Worm (Caenorhabditis elegans) whole organism, mixed stage, embryonic: ENCODE data around the gene rpi-2.

Experiments
- M03D4.4 ChIP-seq: sonication (generic microtip); optimal IDR thresholded peaks from 2 replicates; lab custom pipeline; 2017; ENCODE audit warnings: mild to moderate bottlenecking, missing genetic modification characterization, missing compliant biosample characterization
- bed-3 ChIP-seq: fragments of 200-800 bp; sonication (Bioruptor generic); optimal IDR thresholded peaks from 3 replicates; lab custom pipeline; 2018; ENCODE audit warnings: mild to moderate bottlenecking, missing genetic modification characterization, moderate library complexity, missing compliant biosample characterization
- blmp-1 ChIP-seq: fragments of 150-350 bp; optimal IDR thresholded peaks from 2 replicates; lab custom pipeline; 2014; ENCODE audit warnings: missing biosample characterization, missing genetic modification characterization
- ceh-39 ChIP-seq: fragments of 150-350 bp; optimal IDR thresholded peaks from 2 replicates; lab custom pipeline; 2014; ENCODE audit warnings: missing biosample characterization, missing genetic modification characterization
- ceh-43 ChIP-seq: fragments of 200-800 bp; sonication (Bioruptor generic); optimal IDR thresholded peaks from 2 replicates; lab custom pipeline; 2018; ENCODE audit warnings: mild to moderate bottlenecking, missing genetic modification characterization, moderate library complexity, missing compliant biosample characterization
- ceh-83 ChIP-seq: fragments of 200-800 bp; sonication (Bioruptor generic); optimal IDR thresholded peaks from 2 replicates; lab custom pipeline; 2018; ENCODE audit warnings: mild to moderate bottlenecking, missing genetic modification characterization, missing compliant biosample characterization
- ces-1 ChIP-seq: fragments of 150-350 bp; optimal IDR thresholded peaks from 2 replicates; lab custom pipeline; 2014; ENCODE audit warnings: missing biosample characterization, missing genetic modification reagents, missing genetic modification characterization
- cnd-1 ChIP-seq: fragments of 200-800 bp; sonication (Bioruptor generic); optimal IDR thresholded peaks from 2 replicates; lab custom pipeline; 2018; ENCODE audit warnings: mild to moderate bottlenecking, missing genetic modification characterization, missing compliant biosample characterization
- drap-1 ChIP-seq: fragments of 200-800 bp; sonication (Bioruptor generic); optimal IDR thresholded peaks from 3 replicates; lab custom pipeline; 2018; ENCODE audit warnings: mild to moderate bottlenecking, missing genetic modification characterization, missing compliant biosample characterization
- elt-1 ChIP-seq: sonication (generic microtip); optimal IDR thresholded peaks from 2 replicates; lab custom pipeline; 2017; ENCODE audit warnings: missing genetic modification characterization, mild to moderate bottlenecking, missing compliant biosample characterization, antibody characterized with exemption, moderate library complexity, borderline replicate concordance; ENCODE audit not compliant: insufficient read depth
- elt-3 ChIP-seq: fragments of 150-350 bp; optimal IDR thresholded peaks from 2 replicates; lab custom pipeline; 2014; ENCODE audit warnings: missing biosample characterization, missing genetic modification characterization
- flh-1 ChIP-seq: fragments of 200-800 bp; sonication (Bioruptor generic); optimal IDR thresholded peaks from 2 replicates; lab custom pipeline; 2018; ENCODE audit warnings: mild to moderate bottlenecking, missing genetic modification characterization, moderate library complexity, missing compliant biosample characterization
- ham-2 ChIP-seq: fragments of 200-800 bp; sonication (Bioruptor generic); optimal IDR thresholded peaks from 2 replicates; lab custom pipeline; 2018; ENCODE audit warnings: mild to moderate bottlenecking, missing genetic modification characterization, missing compliant biosample characterization
- hlh-1 ChIP-seq: fragments of 150-350 bp; optimal IDR thresholded peaks from 2 replicates; lab custom pipeline; 2014; ENCODE audit warnings: missing biosample characterization, missing genetic modification reagents, missing genetic modification characterization
- lin-13 ChIP-seq: fragments of 150-350 bp; optimal IDR thresholded peaks from 2 replicates; lab custom pipeline; 2014; ENCODE audit warnings: missing biosample characterization, missing genetic modification characterization
- lin-32 ChIP-seq: fragments of 200-800 bp; sonication (Bioruptor generic); optimal IDR thresholded peaks from 2 replicates; lab custom pipeline; 2018; ENCODE audit warnings: mild to moderate bottlenecking, missing genetic modification characterization, missing compliant biosample characterization
- lsy-2 ChIP-seq: fragments of 150-350 bp; optimal IDR thresholded peaks from 2 replicates; lab custom pipeline; 2014; ENCODE audit warnings: missing biosample characterization, missing genetic modification characterization
- mab-5 ChIP-seq: fragments of 150-350 bp; optimal IDR thresholded peaks from 2 replicates; lab custom pipeline; 2014; ENCODE audit warnings: missing biosample characterization, missing genetic modification characterization
- mep-1 ChIP-seq: fragments of 150-350 bp; optimal IDR thresholded peaks from 2 replicates; lab custom pipeline; 2017; ENCODE audit warnings: missing biosample characterization, missing genetic modification reagents, missing genetic modification characterization, inconsistent platforms
- mls-2 ChIP-seq: sonication (generic microtip); optimal IDR thresholded peaks from 2 replicates; lab custom pipeline; 2016; ENCODE audit warnings: mild to moderate bottlenecking, missing genetic modification characterization, moderate library complexity, missing compliant biosample characterization
- nhr-12 ChIP-seq: fragments of 150-350 bp; optimal IDR thresholded peaks from 2 replicates; lab custom pipeline; 2014; ENCODE audit warnings: missing biosample characterization, missing genetic modification characterization
- nhr-2 ChIP-seq: fragments of 150-350 bp; optimal IDR thresholded peaks from 2 replicates; lab custom pipeline; 2014; ENCODE audit warnings: missing biosample characterization, missing genetic modification characterization
- nhr-237 ChIP-seq: fragments of 150-350 bp; optimal IDR thresholded peaks from 2 replicates; lab custom pipeline; 2014; ENCODE audit warnings: missing biosample characterization, missing genetic modification characterization
- nhr-28 ChIP-seq: fragments of 150-350 bp; optimal IDR thresholded peaks from 2 replicates; lab custom pipeline; 2014; ENCODE audit warnings: missing biosample characterization, missing genetic modification characterization
- nhr-76 ChIP-seq: sonication (generic microtip); optimal IDR thresholded peaks from 2 replicates; lab custom pipeline; 2017; ENCODE audit warnings: missing biosample characterization, missing genetic modification characterization
- pha-4 ChIP-seq: fragments of 150-350 bp; optimal IDR thresholded peaks from 2 replicates; lab custom pipeline; 2018; ENCODE audit warnings: missing biosample characterization, missing genetic modification reagents, missing genetic modification characterization
- sem-2 ChIP-seq: fragments of 200-800 bp; sonication (Bioruptor generic); optimal IDR thresholded peaks from 2 replicates; lab custom pipeline; 2018; ENCODE audit warnings: mild to moderate bottlenecking, missing genetic modification characterization, missing compliant biosample characterization
- snpc-4 ChIP-seq: fragments of 150-350 bp; optimal IDR thresholded peaks from 2 replicates; lab custom pipeline; 2014; ENCODE audit warnings: missing biosample characterization, missing genetic modification characterization
- sptf-1 ChIP-seq: sonication (generic microtip); optimal IDR thresholded peaks from 2 replicates; lab custom pipeline; 2017; ENCODE audit warnings: mild to moderate bottlenecking, missing genetic modification characterization, moderate library complexity, missing compliant biosample characterization
- tbx-8 ChIP-seq: fragments of 200-800 bp; sonication (Bioruptor generic); optimal IDR thresholded peaks from 2 replicates; lab custom pipeline; 2018; ENCODE audit warnings: mild to moderate bottlenecking, missing genetic modification characterization, moderate library complexity, missing compliant biosample characterization
- unc-120 ChIP-seq: sonication (generic microtip); optimal IDR thresholded peaks from 2 replicates; lab custom pipeline; 2017; ENCODE audit warnings: missing genetic modification characterization, missing compliant biosample characterization; ENCODE audit not compliant: poor library complexity, severe bottlenecking
- unc-39 ChIP-seq: fragments of 150-350 bp; optimal IDR thresholded peaks from 2 replicates; lab custom pipeline; 2014; ENCODE audit warnings: missing biosample characterization, missing genetic modification characterization
- unc-62 ChIP-seq: fragments of 150-350 bp; optimal IDR thresholded peaks from 2 replicates; lab custom pipeline; 2014; ENCODE audit warnings: missing biosample characterization, missing genetic modification reagents, missing genetic modification characterization
- zip-8 ChIP-seq: fragments of 150-350 bp; optimal IDR thresholded peaks from 2 replicates; lab custom pipeline; 2014; ENCODE audit warnings: missing biosample characterization, missing genetic modification characterization
- ztf-11 ChIP-seq: fragments of 150-350 bp; optimal IDR thresholded peaks from 2 replicates; lab custom pipeline; 2014; ENCODE audit warnings: missing biosample characterization, missing genetic modification characterization

rpi-2 gene

ce11 chrIV:1745453-1746051 lies 34.5 kb downstream of the rpi-2 start, which contains the start of the genes Y41D4A.6 and Y41D4A.4:
Y41D4A.6 (minus strand) TSS chrIV:1745503.
Y41D4A.4 (plus strand) TSS chrIV:1746001.
- TF ChIP-seq ztf-11 (tag; lab: Kevin White, UChicago) (no peak), lin-13 (tag; lab: Kevin White, UChicago) (peak; percentile 73), nhr-2 (tag; lab: Kevin White, UChicago) (no peak), ham-2 (GFP tag; lab: Kevin White, UChicago) (peak; percentile 11), nhr-28 (tag; lab: Kevin White, UChicago) (no peak), pha-4 (tag; lab: Kevin White, UChicago) (peak; percentile 69), mls-2 (tag; lab: Kevin White, UChicago) (peak; percentile 70), ceh-43 (peak; percentile 39), nhr-76 (tag; lab: Kevin White, UChicago) (no peak), mab-5 (tag; lab: Kevin White, UChicago) (no peak), sptf-1 (tag; lab: Kevin White, UChicago) (peak; percentile 84), mep-1 (peak; percentile 68), snpc-4 (tag; lab: Kevin White, UChicago) (no peak), M03D4.4 (tag; lab: Kevin White, UChicago) (peak; percentile 68), nhr-12 (tag; lab: Kevin White, UChicago) (no peak), ceh-83 (GFP tag; lab: Kevin White, UChicago) (peak; percentile 67), drap-1 (peak; percentile 57), zip-8 (tag; lab: Kevin White, UChicago) (no peak), unc-120 (peak; percentile 63), lin-32 (GFP tag; lab: Kevin White, UChicago) (no peak), unc-39 (tag; lab: Kevin White, UChicago) (no peak), flh-1 (GFP tag; lab: Kevin White, UChicago) (no peak), lsy-2 (tag; lab: Kevin White, UChicago) (peak; percentile 55), ces-1 (peak; percentile 90), elt-1 (tag; lab: Kevin White, UChicago) (no peak), unc-62 (GFP tag; lab: Kevin White, UChicago) (peak; percentile 5), cnd-1 (tag; lab: Kevin White, UChicago) (peak; percentile 61), tbx-8 (GFP tag; lab: Kevin White, UChicago) (peak; percentile 57), blmp-1 (tag; lab: Kevin White, UChicago) (no peak), ceh-39 (tag; lab: Kevin White, UChicago) (no peak), nhr-237 (tag; lab: Kevin White, UChicago) (peak; percentile 83), elt-3 (tag; lab: Kevin White, UChicago) (no peak), bed-3 (GFP tag; lab: Kevin White, UChicago) (peak; percentile 58), sem-2 (GFP tag; lab: Kevin White, UChicago) (peak; percentile 43), hlh-1 (no peak)

DNA sequence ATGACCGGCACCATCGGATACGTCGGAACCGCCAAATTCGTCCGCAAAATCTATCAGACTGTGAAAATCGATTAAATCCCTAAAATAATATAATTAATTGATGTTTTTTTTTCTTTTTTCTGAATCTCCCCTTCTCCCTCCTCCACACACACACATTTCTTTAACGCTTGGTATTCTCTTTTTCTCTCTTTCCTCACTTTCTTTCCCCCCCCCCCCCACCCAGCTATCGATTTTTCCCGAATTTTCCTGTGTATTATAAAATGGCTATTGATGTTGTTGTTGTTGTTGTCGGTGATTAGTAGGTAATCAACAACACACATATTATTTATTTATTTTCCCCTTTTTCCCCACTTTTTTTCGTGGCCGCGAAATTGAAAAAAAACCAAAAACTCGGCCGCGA lies 40.2 kb downstream of the rpi-2 start:
- TF ChIP-seq mab-5 (tag; lab: Kevin White, UChicago): no peak
- TF ChIP-seq sem-2 (GFP tag; lab: Kevin White, UChicago): no peak
- TF ChIP-seq nhr-28 (tag; lab: Kevin White, UChicago): no peak
- TF ChIP-seq ztf-11 (tag; lab: Kevin White, UChicago): no peak
- no peak for TF ChIP-seq unc-62 (GFP tag; lab: Kevin White, UChicago)
- TF ChIP-seq mep-1: no peak
- TF ChIP-seq ces-1: peak; percentile 6
- TF ChIP-seq sptf-1 (tag; lab: Kevin White, UChicago): peak; percentile 42
- TF ChIP-seq elt-1 (tag; lab: Kevin White, UChicago): no peak
- TF ChIP-seq bed-3 (GFP tag; lab: Kevin White, UChicago): no peak
- no peak for TF ChIP-seq ham-2 (GFP tag; lab: Kevin White, UChicago)
- no peak for TF ChIP-seq elt-3 (tag; lab: Kevin White, UChicago)
- TF ChIP-seq hlh-1: no peak
- TF ChIP-seq unc-120: no peak
- no peak for TF ChIP-seq ceh-43
- TF ChIP-seq, all 35 proteins: peak for 2

DNA sequence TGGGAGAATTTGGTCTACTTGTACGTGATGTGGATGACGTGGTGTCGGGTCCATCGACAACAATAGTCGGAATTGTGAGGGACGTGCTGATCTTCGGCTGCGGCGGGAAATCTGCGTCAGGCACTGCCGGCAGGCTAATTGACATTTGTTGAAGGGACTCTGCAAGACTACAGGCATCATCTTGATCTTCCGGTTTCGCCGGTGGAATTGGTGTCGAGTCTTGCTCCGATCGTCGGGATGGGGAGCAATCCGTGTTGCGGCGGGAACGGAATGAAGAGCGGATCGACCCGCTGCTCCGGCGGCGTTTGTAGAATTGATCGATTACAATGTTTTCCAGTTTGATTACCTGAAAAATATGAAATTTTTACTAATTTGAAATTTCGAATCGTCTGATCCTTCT lies 41.4 kb downstream of the rpi-2 start:
- TF ChIP-seq hlh-1 (no peak), elt-1 (tag; lab: Kevin White, UChicago) (no peak), lin-13 (tag; lab: Kevin White, UChicago) (no peak), mab-5 (tag; lab: Kevin White, UChicago) (no peak), ceh-83 (GFP tag; lab: Kevin White, UChicago) (no peak), lin-32 (GFP tag; lab: Kevin White, UChicago) (no peak), pha-4 (tag; lab: Kevin White, UChicago) (no peak), M03D4.4 (tag; lab: Kevin White, UChicago) (no peak), drap-1 (no peak), flh-1 (GFP tag; lab: Kevin White, UChicago) (no peak), ham-2 (GFP tag; lab: Kevin White, UChicago) (no peak), nhr-237 (tag; lab: Kevin White, UChicago) (no peak), mep-1 (no peak), bed-3 (GFP tag; lab: Kevin White, UChicago) (no peak), ceh-43 (no peak), ztf-11 (tag; lab: Kevin White, UChicago) (no peak), elt-3 (tag; lab: Kevin White, UChicago) (no peak), mls-2 (tag; lab: Kevin White, UChicago) (no peak), sem-2 (GFP tag; lab: Kevin White, UChicago) (no peak), unc-62 (GFP tag; lab: Kevin White, UChicago) (no peak)
